Worm (Caenorhabditis elegans) whole organism, L2 larva: ENCODE measurements around the gene B0238.12.

ENCODE experiments used
- C34F6.9 ChIP-seq: fragments of 150-350 bp; optimal IDR thresholded peaks from 2 replicates; lab custom pipeline; 2014; ENCODE audit warnings: missing biosample characterization, missing genetic modification characterization
- F13H6.1 ChIP-seq: sonication (generic microtip); optimal IDR thresholded peaks from 2 replicates; lab custom pipeline; 2016; ENCODE audit warnings: missing genetic modification characterization, missing compliant biosample characterization
- R02D3.7 ChIP-seq: fragments of 150-350 bp; optimal IDR thresholded peaks from 2 replicates; lab custom pipeline; 2014; ENCODE audit warnings: missing biosample characterization, missing genetic modification characterization
- Y55F3AM.14 ChIP-seq: fragments of 200-800 bp; sonication (Bioruptor generic); optimal IDR thresholded peaks from 2 replicates; lab custom pipeline; 2018; ENCODE audit warnings: mild to moderate bottlenecking, missing genetic modification characterization, missing compliant biosample characterization
- ZK546.5 ChIP-seq: sonication (generic microtip); optimal IDR thresholded peaks from 2 replicates; lab custom pipeline; 2017; ENCODE audit warnings: missing biosample characterization, missing genetic modification characterization
- blmp-1 ChIP-seq: sonication (generic microtip); optimal IDR thresholded peaks from 2 replicates; lab custom pipeline; 2017; ENCODE audit warnings: missing genetic modification characterization, mild to moderate bottlenecking, missing compliant biosample characterization, antibody characterized with exemption, moderate library complexity; ENCODE audit not compliant: insufficient read depth
- ceh-16 ChIP-seq: fragments of 150-350 bp; optimal IDR thresholded peaks from 2 replicates; lab custom pipeline; 2014; ENCODE audit warnings: missing biosample characterization, missing genetic modification characterization
- crh-2 ChIP-seq: sonication (generic microtip); optimal IDR thresholded peaks from 2 replicates; lab custom pipeline; 2017; ENCODE audit warnings: missing biosample characterization, missing genetic modification characterization
- dmd-4 ChIP-seq: sonication (generic microtip); optimal IDR thresholded peaks from 2 replicates; lab custom pipeline; 2017; ENCODE audit warnings: missing biosample characterization, missing genetic modification characterization
- egl-27 ChIP-seq: sonication (generic microtip); optimal IDR thresholded peaks from 3 replicates; lab custom pipeline; 2017; ENCODE audit warnings: missing biosample characterization, missing genetic modification reagents, missing genetic modification characterization
- elt-1 ChIP-seq: fragments of 150-350 bp; optimal IDR thresholded peaks from 2 replicates; lab custom pipeline; 2014; ENCODE audit warnings: missing biosample characterization, missing genetic modification characterization
- elt-3 ChIP-seq: sonication (generic microtip); optimal IDR thresholded peaks from 2 replicates; lab custom pipeline; 2017; ENCODE audit warnings: missing biosample characterization, missing genetic modification characterization
- gmeb-1 ChIP-seq: fragments of 150-350 bp; optimal IDR thresholded peaks from 2 replicates; lab custom pipeline; 2014; ENCODE audit warnings: missing biosample characterization, missing genetic modification characterization
- lin-11 ChIP-seq: fragments of 150-350 bp; sonication (generic microtip); optimal IDR thresholded peaks from 2 replicates; lab custom pipeline; 2014; ENCODE audit warnings: missing biosample characterization, missing genetic modification characterization, inconsistent platforms, mixed read lengths
- lin-13 ChIP-seq: fragments of 150-350 bp; optimal IDR thresholded peaks from 2 replicates; lab custom pipeline; 2014; ENCODE audit warnings: missing biosample characterization, missing genetic modification reagents, missing genetic modification characterization
- lin-39 ChIP-seq: fragments of 150-350 bp; optimal IDR thresholded peaks from 2 replicates; lab custom pipeline; 2014; ENCODE audit warnings: missing biosample characterization, missing genetic modification reagents, missing genetic modification characterization
- mab-5 ChIP-seq: fragments of 150-350 bp; optimal IDR thresholded peaks from 2 replicates; lab custom pipeline; 2014; ENCODE audit warnings: missing biosample characterization, missing genetic modification characterization
- mbf-1 ChIP-seq: sonication (generic microtip); optimal IDR thresholded peaks from 2 replicates; lab custom pipeline; 2017; ENCODE audit warnings: missing biosample characterization, missing genetic modification characterization
- mdl-1 ChIP-seq, 2 experiments: fragments of 150-350 bp in 1 of 2; sonication (generic microtip) in 1 of 2; optimal IDR thresholded peaks; 2 replicates each; lab custom pipeline; 2017; ENCODE audit warnings: missing biosample characterization in 2 of 2, missing genetic modification characterization in 2 of 2
- nhr-10 ChIP-seq: sonication (generic microtip); optimal IDR thresholded peaks from 2 replicates; lab custom pipeline; 2017; ENCODE audit warnings: missing biosample characterization, missing genetic modification characterization
- nhr-12 ChIP-seq: fragments of 150-350 bp; optimal IDR thresholded peaks from 2 replicates; lab custom pipeline; 2014; ENCODE audit warnings: missing biosample characterization, missing genetic modification characterization
- nhr-129 ChIP-seq: fragments of 150-350 bp; optimal IDR thresholded peaks from 2 replicates; lab custom pipeline; 2014; ENCODE audit warnings: missing biosample characterization, missing genetic modification characterization
- nhr-21 ChIP-seq: fragments of 150-350 bp; optimal IDR thresholded peaks from 2 replicates; lab custom pipeline; 2014; ENCODE audit warnings: missing biosample characterization, missing genetic modification characterization
- nhr-6 ChIP-seq: fragments of 150-350 bp; optimal IDR thresholded peaks from 2 replicates; lab custom pipeline; 2014; ENCODE audit warnings: missing biosample characterization, missing genetic modification characterization
- peb-1 ChIP-seq: fragments of 150-350 bp; optimal IDR thresholded peaks from 2 replicates; lab custom pipeline; 2014; ENCODE audit warnings: missing biosample characterization, missing genetic modification characterization
- sem-4 ChIP-seq: fragments of 150-350 bp; optimal IDR thresholded peaks from 2 replicates; lab custom pipeline; 2014; ENCODE audit warnings: missing biosample characterization, missing genetic modification reagents, missing genetic modification characterization
- skn-1 ChIP-seq: sonication (generic microtip); optimal IDR thresholded peaks from 2 replicates; lab custom pipeline; 2017; ENCODE audit warnings: missing biosample characterization, missing genetic modification characterization
- sma-3 ChIP-seq: sonication (generic microtip); optimal IDR thresholded peaks from 2 replicates; lab custom pipeline; 2016; ENCODE audit warnings: missing genetic modification reagents, missing genetic modification characterization, missing compliant biosample characterization
- sma-9 ChIP-seq, 2 experiments: fragments of 150-350 bp in 1 of 2; sonication (generic microtip) in 1 of 2; optimal IDR thresholded peaks; 2 replicates each; lab custom pipeline; 2014 to 2016; ENCODE audit warnings: missing genetic modification characterization in 2 of 2, mild to moderate bottlenecking in 1 of 2, missing biosample characterization in 1 of 2, missing compliant biosample characterization in 1 of 2, missing genetic modification reagents in 1 of 2, moderate library complexity in 1 of 2
- snpc-4 ChIP-seq: fragments of 150-350 bp; optimal IDR thresholded peaks from 2 replicates; lab custom pipeline; 2014; ENCODE audit warnings: missing biosample characterization, missing genetic modification characterization
- unc-39 ChIP-seq: fragments of 150-350 bp; optimal IDR thresholded peaks from 2 replicates; lab custom pipeline; 2014; ENCODE audit warnings: missing biosample characterization, missing genetic modification characterization
- unc-55 ChIP-seq: fragments of 150-350 bp; sonication (generic microtip); optimal IDR thresholded peaks from 3 replicates; lab custom pipeline; 2014; ENCODE audit warnings: missing biosample characterization, missing genetic modification reagents, missing genetic modification characterization
- unc-62 ChIP-seq: fragments of 150-350 bp; optimal IDR thresholded peaks from 2 replicates; lab custom pipeline; 2014; ENCODE audit warnings: missing biosample characterization, missing genetic modification reagents, missing genetic modification characterization
- zag-1 ChIP-seq: fragments of 150-350 bp; optimal IDR thresholded peaks from 2 replicates; lab custom pipeline; 2014; ENCODE audit warnings: missing biosample characterization, missing genetic modification characterization
- ztf-1 ChIP-seq: fragments of 200-800 bp; sonication (Bioruptor generic); conservative IDR thresholded peaks from 2 replicates; pipeline ENCODE4 v1.3.6; 2022; ENCODE audit warnings: missing genetic modification characterization, missing compliant biosample characterization
- ztf-11 ChIP-seq: sonication (generic microtip); optimal IDR thresholded peaks from 2 replicates; lab custom pipeline; 2017; ENCODE audit warnings: missing biosample characterization, missing genetic modification characterization

B0238.12 gene

DNA sequence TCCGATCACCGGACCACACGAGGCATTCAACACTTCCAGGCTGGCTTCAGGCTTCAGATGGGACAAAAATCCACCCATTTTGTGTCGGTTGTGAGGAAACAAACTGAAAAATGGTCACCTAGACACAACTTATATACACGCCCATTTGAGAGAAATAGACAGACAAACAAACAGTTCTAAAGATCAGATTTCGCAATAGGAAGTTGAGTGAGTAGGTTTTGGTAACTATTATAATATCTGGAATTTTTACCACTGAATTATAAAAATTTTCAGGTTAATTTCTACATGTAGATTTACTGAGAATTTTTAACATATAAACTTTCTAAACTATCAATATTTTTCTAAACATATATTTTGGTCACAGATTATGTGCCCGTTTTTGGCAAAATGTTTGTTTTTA is 31.9 kb upstream of the B0238.12 start, which contains the start of gene cest-32:
Gene cest-32, minus strand, starts transcription at position 115 of the 400 bp plus-strand sequence.
- TF ChIP-seq gmeb-1 (tag; lab: Kevin White, UChicago) (no peak), blmp-1 (tag; lab: Kevin White, UChicago) (no peak), nhr-6 (tag; lab: Kevin White, UChicago) (no peak), elt-1 (tag; lab: Kevin White, UChicago) (no peak), lin-39 (tag; lab: Kevin White, UChicago) (no peak), R02D3.7 (no peak), ZK546.5 (tag; lab: Kevin White, UChicago) (no peak), mbf-1 (tag; lab: Kevin White, UChicago) (no peak), nhr-10 (tag; lab: Kevin White, UChicago) (no peak), ztf-11 (tag; lab: Kevin White, UChicago) (no peak), elt-3 (tag; lab: Kevin White, UChicago) (no peak), lin-11 (no peak), peb-1 (no peak), mdl-1 (tag; optimal IDR thresholded peaks at IDR 0.05; lab: Kevin White, UChicago) (no peak), sma-9 (GFP tag; optimal IDR thresholded peaks at IDR 0.05; lab: Kevin White, UChicago) (no peak), sma-9 (tag; optimal IDR thresholded peaks at IDR 0.05; lab: Kevin White, UChicago) (no peak)

DNA sequence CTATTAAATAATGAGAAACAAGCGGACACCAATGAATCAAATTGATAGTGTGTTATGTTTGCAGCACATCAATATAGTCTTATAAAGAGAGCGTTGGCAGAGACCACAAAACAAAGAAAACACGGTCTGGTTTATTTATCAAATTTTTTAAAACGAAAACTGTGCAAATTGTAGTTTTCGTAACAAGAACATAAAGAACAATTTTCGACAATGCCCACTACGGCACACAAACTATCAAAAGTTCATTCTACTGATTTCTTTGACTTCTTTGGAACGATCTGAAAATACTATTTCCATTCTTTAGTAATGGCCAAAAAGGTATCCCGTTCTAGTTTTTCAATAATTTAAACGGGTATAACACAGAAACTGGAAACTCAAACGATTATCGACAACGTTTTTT is 28.5 kb upstream of the B0238.12 start, which contains the start of gene cest-35.2:
Gene cest-35.2, minus strand, starts transcription at position 101 of the 400 bp plus-strand sequence.
- TF ChIP-seq elt-3 (tag; lab: Kevin White, UChicago) (no peak), R02D3.7 (no peak), unc-62 (GFP tag; lab: Kevin White, UChicago) (no peak), lin-39 (tag; lab: Kevin White, UChicago) (no peak), dmd-4 (tag; lab: Kevin White, UChicago) (no peak), blmp-1 (tag; lab: Kevin White, UChicago) (no peak), lin-13 (no peak)

- TF ChIP-seq mdl-1 (tag; optimal IDR thresholded peaks at IDR 0.05; lab: Kevin White, UChicago) (no peak), crh-2 (tag; lab: Kevin White, UChicago) (no peak), mab-5 (tag; lab: Kevin White, UChicago) (no peak), sma-3 (no peak), dmd-4 (tag; lab: Kevin White, UChicago) (no peak), elt-1 (tag; lab: Kevin White, UChicago) (no peak), egl-27 (tag; lab: Kevin White, UChicago) (no peak), lin-11 (no peak), C34F6.9 (tag; lab: Kevin White, UChicago) (no peak), zag-1 (tag; lab: Kevin White, UChicago) (no peak), gmeb-1 (tag; lab: Kevin White, UChicago) (no peak), Y55F3AM.14 (no peak), ztf-11 (tag; lab: Kevin White, UChicago) (no peak), mbf-1 (tag; lab: Kevin White, UChicago) (no peak)
These were observed 26.2 kb upstream of the B0238.12 start, which contains the start of gene C52A10.3 for ce11 chrV:5239404-5239803. C52A10.3 (minus strand) TSS chrV:5239504.

- TF ChIP-seq mdl-1 (tag; optimal IDR thresholded peaks at IDR 0.05; lab: Kevin White, UChicago) (no peak), mbf-1 (tag; lab: Kevin White, UChicago) (no peak), zag-1 (tag; lab: Kevin White, UChicago) (no peak), lin-39 (tag; lab: Kevin White, UChicago) (no peak), unc-62 (GFP tag; lab: Kevin White, UChicago) (no peak), dmd-4 (tag; lab: Kevin White, UChicago) (no peak), skn-1 (tag; lab: Kevin White, UChicago) (no peak), unc-55 (GFP tag; lab: Kevin White, UChicago) (no peak), nhr-10 (tag; lab: Kevin White, UChicago) (no peak), C34F6.9 (tag; lab: Kevin White, UChicago) (no peak), snpc-4 (tag; lab: Kevin White, UChicago) (no peak), gmeb-1 (tag; lab: Kevin White, UChicago) (no peak), ztf-1 (no peak), blmp-1 (tag; lab: Kevin White, UChicago) (no peak)
These were observed 25.7 kb upstream of the B0238.12 start, which contains the start of gene B0238.15 for ce11 chrV:5239903-5240302. B0238.15 (plus strand) TSS chrV:5240203.

ce11 chrV:5243036-5243435 is 22.6 kb upstream of the B0238.12 start, which contains the start of gene cest-35.1:
cest-35.1 (minus strand) TSS chrV:5243136.
- no peak for TF ChIP-seq unc-39 (tag; lab: Kevin White, UChicago)
- TF ChIP-seq ceh-16 (tag; lab: Kevin White, UChicago), result no peak
- no peak for TF ChIP-seq blmp-1 (tag; lab: Kevin White, UChicago)
- no peak for TF ChIP-seq sma-3
- TF ChIP-seq nhr-129 (tag; lab: Kevin White, UChicago), result no peak
- TF ChIP-seq gmeb-1 (tag; lab: Kevin White, UChicago), result no peak
- TF ChIP-seq nhr-21 (tag; lab: Kevin White, UChicago), result no peak
- TF ChIP-seq sem-4, result no peak
- no peak for TF ChIP-seq elt-3 (tag; lab: Kevin White, UChicago)
- no peak for TF ChIP-seq unc-55 (GFP tag; lab: Kevin White, UChicago)
- TF ChIP-seq nhr-10 (tag; lab: Kevin White, UChicago), result no peak
- no peak for TF ChIP-seq unc-62 (GFP tag; lab: Kevin White, UChicago)
- no peak for TF ChIP-seq skn-1 (tag; lab: Kevin White, UChicago)
- no peak for TF ChIP-seq ztf-11 (tag; lab: Kevin White, UChicago)
- no peak for TF ChIP-seq peb-1
- TF ChIP-seq nhr-12, result no peak
- no peak for TF ChIP-seq F13H6.1
- TF ChIP-seq nhr-6 (tag; lab: Kevin White, UChicago), result no peak
- TF ChIP-seq Y55F3AM.14, result no peak
